Fruit fly (Drosophila melanogaster) whole organism, embryonic: Measurements from ENCODE around the gene CG4025.

ENCODE experiments used
- CG10267 ChIP-seq: fragments of 200-800 bp; sonication (Bioruptor generic); optimal IDR thresholded peaks from 2 replicates; lab custom pipeline; 2018; ENCODE audit warnings: missing biosample characterization, mild to moderate bottlenecking, missing genetic modification characterization, moderate library complexity
- CG10366 ChIP-seq: fragments of 200-800 bp; sonication (Bioruptor generic); IDR thresholded peaks from 2 replicates; pipeline ENCODE4 v1.3.6; 2022; ENCODE audit warnings: missing biosample characterization, missing genetic modification characterization
- CG11696 ChIP-seq: fragments of 200-800 bp; sonication (Bioruptor generic); IDR thresholded peaks from 2 replicates; pipeline ENCODE4 v1.3.6; 2022; ENCODE audit warnings: missing biosample characterization, missing genetic modification characterization
- CG12744 ChIP-seq: fragments of 200-800 bp; sonication (Bioruptor generic); optimal IDR thresholded peaks from 2 replicates; lab custom pipeline; 2016; ENCODE audit warnings: missing biosample characterization, missing genetic modification characterization
- CG12769 ChIP-seq: fragments of 200-800 bp; sonication (Bioruptor generic); optimal IDR thresholded peaks from 2 replicates; lab custom pipeline; 2019; ENCODE audit warnings: missing biosample characterization, mild to moderate bottlenecking, missing genetic modification characterization, moderate library complexity
- CG14710 ChIP-seq: fragments of 200-800 bp; sonication (Bioruptor generic); optimal IDR thresholded peaks from 3 replicates; lab custom pipeline; 2019; ENCODE audit warnings: missing biosample characterization, mild to moderate bottlenecking, missing genetic modification characterization, moderate library complexity
- CG17359 ChIP-seq: fragments of 200-800 bp; sonication (Bioruptor generic); optimal IDR thresholded peaks from 3 replicates; lab custom pipeline; 2018; ENCODE audit warnings: missing biosample characterization, mild to moderate bottlenecking, missing genetic modification characterization, moderate library complexity
- CG18619 ChIP-seq: fragments of 200-800 bp; sonication (Bioruptor generic); optimal IDR thresholded peaks from 3 replicates; lab custom pipeline; 2017; ENCODE audit warnings: missing biosample characterization, mild to moderate bottlenecking, missing genetic modification characterization
- CG32772 ChIP-seq: fragments of 200-800 bp; sonication (Bioruptor generic); IDR thresholded peaks from 2 replicates; pipeline ENCODE4 v1.3.6; 2022; ENCODE audit warnings: missing biosample characterization, missing genetic modification characterization
- CG34224 ChIP-seq: fragments of 200-800 bp; sonication (Bioruptor generic); IDR thresholded peaks from 3 replicates; pipeline ENCODE4 v1.3.6; 2022; ENCODE audit warnings: missing biosample characterization, missing genetic modification characterization; ENCODE audit not compliant: partially characterized antibody
- CG6175 ChIP-seq: fragments of 200-800 bp; sonication (Bioruptor generic); IDR thresholded peaks from 3 replicates; pipeline ENCODE4 v1.3.6; 2022; ENCODE audit warnings: missing biosample characterization, missing genetic modification characterization
- CG7372 ChIP-seq: fragments of 200-800 bp; sonication (Bioruptor generic); IDR thresholded peaks from 2 replicates; pipeline ENCODE4 v1.3.6; 2022; ENCODE audit warnings: missing biosample characterization, missing genetic modification characterization
- CG7556 ChIP-seq: fragments of 200-800 bp; sonication (Bioruptor generic); optimal IDR thresholded peaks from 2 replicates; lab custom pipeline; 2017; ENCODE audit warnings: missing biosample characterization, mild to moderate bottlenecking, missing genetic modification characterization
- CG9727 ChIP-seq: fragments of 200-800 bp; sonication (Bioruptor generic); optimal IDR thresholded peaks from 3 replicates; lab custom pipeline; 2017; ENCODE audit warnings: missing biosample characterization, mild to moderate bottlenecking, missing genetic modification characterization
- CrebB ChIP-seq: fragments of 200-800 bp; sonication (Bioruptor generic); optimal IDR thresholded peaks from 3 replicates; lab custom pipeline; 2018; ENCODE audit warnings: missing biosample characterization, mild to moderate bottlenecking, missing genetic modification characterization
- Dip2 ChIP-seq: fragments of 200-800 bp; sonication (Bioruptor generic); IDR thresholded peaks from 2 replicates; pipeline ENCODE4 v1.3.6; 2022; ENCODE audit warnings: missing biosample characterization, missing genetic modification characterization
- Doc3 ChIP-seq: fragments of 200-800 bp; sonication (Bioruptor generic); IDR thresholded peaks from 3 replicates; pipeline ENCODE4 v1.3.6; 2022; ENCODE audit warnings: missing biosample characterization, missing genetic modification characterization; ENCODE audit not compliant: partially characterized antibody
- Drgx ChIP-seq: fragments of 200-800 bp; sonication (Bioruptor generic); IDR thresholded peaks from 2 replicates; pipeline ENCODE4 v1.3.6; 2022; ENCODE audit warnings: missing biosample characterization, missing genetic modification characterization
- Eip74EF ChIP-seq, 2 experiments: fragments of 200-800 bp in 1 of 2; fragments of >200 bp in 1 of 2; sonication (Bioruptor generic) in 1 of 2; optimal IDR thresholded peaks; 2 replicates each; lab custom pipeline; 2017 to 2019; ENCODE audit warnings: missing biosample characterization in 2 of 2, missing genetic modification characterization in 2 of 2, mild to moderate bottlenecking in 1 of 2, moderate library complexity in 1 of 2
- Gsc ChIP-seq: fragments of 200-800 bp; sonication (Bioruptor generic); IDR thresholded peaks from 2 replicates; pipeline ENCODE4 v1.3.6; 2022; ENCODE audit warnings: missing biosample characterization, missing genetic modification characterization
- HmgD ChIP-seq: fragments of 200-800 bp; sonication (Bioruptor generic); optimal IDR thresholded peaks from 3 replicates; lab custom pipeline; 2016; ENCODE audit warnings: missing biosample characterization, missing genetic modification characterization
- Med ChIP-seq: fragments of 200-800 bp; sonication (Bioruptor generic); peaks from one replicate; lab custom pipeline; 2016; ENCODE audit warnings: missing biosample characterization, missing genetic modification characterization, mild to moderate bottlenecking, inconsistent platforms, moderate library complexity
- NC2β ChIP-seq: fragments of 200-800 bp; sonication (Bioruptor generic); optimal IDR thresholded peaks from 2 replicates; lab custom pipeline; 2016; ENCODE audit warnings: missing biosample characterization, missing genetic modification characterization
- Sox100B ChIP-seq: fragments of 200-800 bp; sonication (Bioruptor generic); optimal IDR thresholded peaks from 3 replicates; lab custom pipeline; 2018; ENCODE audit warnings: missing biosample characterization, mild to moderate bottlenecking, missing genetic modification characterization
- Tbp ChIP-seq: fragments of >200 bp; optimal IDR thresholded peaks from 2 replicates; lab custom pipeline; 2018; ENCODE audit warnings: missing biosample characterization, missing genetic modification characterization
- Vsx1 ChIP-seq: fragments of 200-800 bp; sonication (Bioruptor generic); optimal IDR thresholded peaks from 2 replicates; lab custom pipeline; 2017; ENCODE audit warnings: missing biosample characterization, mild to moderate bottlenecking, missing genetic modification characterization, missing genetic modification reagents
- bab2 ChIP-seq: fragments of 200-800 bp; sonication (Bioruptor generic); optimal IDR thresholded peaks from 2 replicates; lab custom pipeline; 2016; ENCODE audit warnings: missing biosample characterization, missing genetic modification characterization
- chif ChIP-seq, 2 experiments: fragments of 200-800 bp; sonication (Bioruptor generic); optimal IDR thresholded peaks; 3 replicates each; lab custom pipeline; 2016; ENCODE audit warnings: missing biosample characterization in 2 of 2, missing genetic modification characterization in 2 of 2
- chm ChIP-seq: fragments of 200-800 bp; sonication (Bioruptor generic); IDR thresholded peaks from 2 replicates; pipeline ENCODE4 v1.3.6; 2022; ENCODE audit warnings: missing biosample characterization, missing genetic modification characterization
- danr ChIP-seq: fragments of 200-800 bp; sonication (Bioruptor generic); IDR thresholded peaks from 2 replicates; pipeline ENCODE4 v1.3.6; 2022; ENCODE audit warnings: missing biosample characterization, missing genetic modification characterization
- disco-r ChIP-seq: fragments of 200-800 bp; sonication (Bioruptor generic); optimal IDR thresholded peaks from 2 replicates; lab custom pipeline; 2016; ENCODE audit warnings: missing biosample characterization, missing genetic modification characterization
- exex ChIP-seq: fragments of 200-800 bp; sonication (Bioruptor generic); optimal IDR thresholded peaks from 4 replicates; lab custom pipeline; 2018; ENCODE audit warnings: missing biosample characterization, mild to moderate bottlenecking, missing genetic modification characterization, moderate library complexity
- fu2 ChIP-seq: fragments of 200-800 bp; sonication (Bioruptor generic); optimal IDR thresholded peaks from 2 replicates; lab custom pipeline; 2016; ENCODE audit warnings: missing biosample characterization, missing genetic modification characterization
- grau ChIP-seq: fragments of 200-800 bp; optimal IDR thresholded peaks from 3 replicates; lab custom pipeline; 2019; ENCODE audit warnings: missing biosample characterization, mild to moderate bottlenecking, missing genetic modification characterization, moderate library complexity
- insv ChIP-seq, 2 experiments: fragments of 200-800 bp; sonication (Bioruptor generic); optimal IDR thresholded peaks; 3 replicates each; lab custom pipeline; 2016 to 2018; ENCODE audit warnings: missing biosample characterization in 2 of 2, missing genetic modification characterization in 2 of 2
- kay ChIP-seq: fragments of 200-800 bp; sonication (Bioruptor generic); optimal IDR thresholded peaks from 2 replicates; lab custom pipeline; 2016; ENCODE audit warnings: missing biosample characterization, missing genetic modification characterization
- lilli ChIP-seq: fragments of 200-800 bp; sonication (Bioruptor generic); optimal IDR thresholded peaks from 3 replicates; lab custom pipeline; 2016; ENCODE audit warnings: missing biosample characterization, missing genetic modification characterization
- lov ChIP-seq, 2 experiments: fragments of 200-800 bp in 1 of 2; fragments of >200 bp in 1 of 2; sonication (Bioruptor generic) in 1 of 2; IDR thresholded peaks in 1 of 2; optimal IDR thresholded peaks in 1 of 2; 2 replicates in 1 of 2; 3 replicates in 1 of 2; pipeline versions ENCODE4 v1.3.6 to Lab custom; 2017 to 2022; ENCODE audit warnings: missing biosample characterization in 1 of 2, missing genetic modification characterization in 1 of 2
- mirr ChIP-seq: fragments of 200-800 bp; sonication (Bioruptor generic); optimal IDR thresholded peaks from 3 replicates; lab custom pipeline; 2018; ENCODE audit warnings: missing biosample characterization, mild to moderate bottlenecking, missing genetic modification characterization
- pan ChIP-seq, 4 experiments: fragments of >200 bp in 3 of 4; fragments of 200-800 bp in 1 of 4; sonication (Bioruptor generic) in 1 of 4; optimal IDR thresholded peaks in 3 of 4; IDR thresholded peaks in 1 of 4; 2 replicates each; pipeline versions ENCODE4 v1.3.6 to Lab custom; 2017 to 2022; ENCODE audit warnings: missing biosample characterization in 2 of 4, missing genetic modification characterization in 2 of 4, mixed read lengths in 1 of 4
- peb ChIP-seq: fragments of 200-800 bp; sonication (Bioruptor generic); IDR thresholded peaks from 2 replicates; pipeline ENCODE4 v1.3.6; 2022; ENCODE audit warnings: missing biosample characterization, missing genetic modification characterization
- pum ChIP-seq: fragments of 200-800 bp; sonication (Bioruptor generic); optimal IDR thresholded peaks from 2 replicates; lab custom pipeline; 2016; ENCODE audit warnings: missing biosample characterization, missing genetic modification characterization
- row ChIP-seq: fragments of 200-800 bp; sonication (Bioruptor generic); IDR thresholded peaks from 3 replicates; pipeline ENCODE4 v1.3.6; 2022; ENCODE audit warnings: missing biosample characterization, missing genetic modification characterization
- sim ChIP-seq: fragments of 200-800 bp; sonication (Bioruptor generic); IDR thresholded peaks from 2 replicates; pipeline ENCODE4 v1.3.6; 2022; ENCODE audit warnings: missing biosample characterization, missing genetic modification characterization
- tgo ChIP-seq: fragments of 200-800 bp; sonication (Bioruptor generic); IDR thresholded peaks from 3 replicates; pipeline ENCODE4 v1.3.6; 2022; ENCODE audit warnings: missing biosample characterization, missing genetic modification characterization
- tio ChIP-seq: fragments of 200-800 bp; sonication (Bioruptor generic); optimal IDR thresholded peaks from 2 replicates; lab custom pipeline; 2017; ENCODE audit warnings: missing biosample characterization, missing genetic modification characterization, inconsistent platforms
- unc-4 ChIP-seq: fragments of 200-800 bp; sonication (Bioruptor generic); IDR thresholded peaks from 2 replicates; pipeline ENCODE4 v1.3.6; 2022; ENCODE audit warnings: missing biosample characterization, missing genetic modification characterization; ENCODE audit not compliant: partially characterized antibody

Gene CG4025

DNA sequence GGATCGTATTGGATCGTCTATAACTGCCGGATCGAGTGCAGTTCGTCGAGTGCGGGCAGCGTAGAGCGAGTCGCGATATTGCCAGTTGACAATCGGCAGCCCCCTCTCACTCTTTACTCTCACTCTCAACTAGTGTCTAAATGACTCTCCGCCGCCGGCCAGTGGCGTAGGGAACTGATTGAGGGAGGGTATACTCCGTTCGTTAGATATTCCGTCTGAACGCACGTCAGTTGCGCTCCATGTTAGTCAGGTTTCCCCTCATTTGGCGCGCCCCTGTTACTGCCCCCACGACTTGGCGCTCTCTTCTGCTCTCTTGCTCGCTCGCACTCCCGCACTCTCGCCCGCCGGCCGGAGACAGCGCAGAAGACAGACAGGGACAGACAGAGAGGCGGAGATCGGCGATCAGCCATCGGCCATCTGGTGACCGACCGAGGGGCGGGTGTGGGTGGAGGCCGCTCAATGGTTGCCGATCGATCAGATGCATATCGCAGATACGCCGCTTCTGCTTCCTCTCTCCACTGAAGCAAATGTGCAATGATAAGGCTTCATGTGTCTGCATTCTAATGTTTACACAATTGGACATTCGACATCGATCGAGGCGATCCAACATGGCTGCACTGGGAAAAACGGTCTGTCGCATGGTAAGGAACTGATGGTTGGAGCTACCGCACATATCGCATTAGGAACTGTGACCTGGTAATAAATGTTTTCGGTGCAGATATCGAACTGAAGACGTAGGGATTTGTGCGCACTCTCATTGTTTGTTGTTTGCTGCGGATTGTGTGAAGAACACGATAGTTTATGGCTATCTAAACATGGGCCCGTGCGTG lies 26.5 kb upstream of the CG4025 start, which contains the start of gene moody (continued):
- peak; percentile 97 for TF ChIP-seq CG17359 (tag; lab: Kevin White, UChicago)
- TF ChIP-seq CG12769 (tag; lab: Kevin White, UChicago): peak; percentile 100
- TF ChIP-seq exex (tag; lab: Kevin White, UChicago): peak; percentile 85
- TF ChIP-seq Sox100B: peak; percentile 83
- peak; percentile 92 for TF ChIP-seq CG11696 (GFP tag; lab: Robert Waterston, UW)
- peak; percentile 93 for TF ChIP-seq disco-r (GFP tag; lab: Kevin White, UChicago)
- peak; percentile 98 for TF ChIP-seq bab2
- peak; percentile 57; the same call in 1 of the 2 replicates for TF ChIP-seq Dip2 (GFP tag; lab: Robert Waterston, UW)
- TF ChIP-seq chif (GFP tag; optimal IDR thresholded peaks at IDR 0.05; lab: Kevin White, UChicago): peak; percentile 96 to 97
- TF ChIP-seq Doc3 (GFP tag; lab: Robert Waterston, UW): no peak
- TF ChIP-seq chm: peak; percentile 99
- TF ChIP-seq CrebB (tag; lab: Kevin White, UChicago): peak; percentile 97
- TF ChIP-seq row: peak; percentile 100
- no peak for TF ChIP-seq pan (optimal IDR thresholded peaks at IDR 0.05; lab: Kevin White, UChicago)
- TF ChIP-seq pan (GFP tag; optimal IDR thresholded peaks at IDR 0.05 in 1 of 2, IDR thresholded peaks at IDR 0.05 in 1 of 2): peak in 1 of 2 experiments; percentile 99
- peak; percentile 96 for TF ChIP-seq CG12744 (GFP tag; lab: Kevin White, UChicago)
- peak; percentile 99 for TF ChIP-seq Drgx
- TF ChIP-seq Vsx1 (GFP tag; lab: Kevin White, UChicago): peak; percentile 89
- peak; percentile 100 for TF ChIP-seq Med
- peak; percentile 81 for TF ChIP-seq tio
- TF ChIP-seq Tbp (GFP tag; lab: Kevin White, UChicago): no peak
- TF ChIP-seq CG34224 (GFP tag; lab: Robert Waterston, UW): peak; percentile 52; the same call in 2 of the 3 replicates
- TF ChIP-seq lov (optimal IDR thresholded peaks at IDR 0.05; lab: Kevin White, UChicago): no peak
- TF ChIP-seq lov (GFP tag; IDR thresholded peaks at IDR 0.05; lab: Robert Waterston, UW): peak; percentile 98
- TF ChIP-seq kay (GFP tag; lab: Kevin White, UChicago): peak; percentile 94
- peak; percentile 98 for TF ChIP-seq tgo (GFP tag; lab: Robert Waterston, UW)
- peak; percentile 99 for TF ChIP-seq lilli
- peak; percentile 93 for TF ChIP-seq Gsc (GFP tag; lab: Robert Waterston, UW)
- peak; percentile 96 for TF ChIP-seq CG7556
- peak; percentile 96 for TF ChIP-seq fu2 (GFP tag; lab: Kevin White, UChicago)
- TF ChIP-seq pum (GFP tag; lab: Kevin White, UChicago): peak; percentile 98
- peak; percentile 95 for TF ChIP-seq sim (GFP tag; lab: Robert Waterston, UW)
- peak; percentile 99 for TF ChIP-seq mirr (GFP tag; lab: Kevin White, UChicago)
- TF ChIP-seq unc-4 (GFP tag; lab: Robert Waterston, UW): peak; percentile 58
- peak; percentile 98 for TF ChIP-seq CG32772 (GFP tag; lab: Robert Waterston, UW)
- TF ChIP-seq danr (GFP tag; lab: Robert Waterston, UW): peak; percentile 95
- TF ChIP-seq grau: peak; percentile 95
- peak in 1 of 2 experiments; percentile 82 for TF ChIP-seq insv (GFP tag; optimal IDR thresholded peaks at IDR 0.05; lab: Kevin White, UChicago)
- peak; percentile 98 for TF ChIP-seq CG6175 (GFP tag; lab: Robert Waterston, UW)
- peak; percentile 96 for TF ChIP-seq peb (GFP tag; lab: Robert Waterston, UW)
- peak; percentile 99 for TF ChIP-seq HmgD (GFP tag; lab: Kevin White, UChicago)
- TF ChIP-seq CG10267 (tag; lab: Kevin White, UChicago): peak; percentile 87
- TF ChIP-seq CG10366 (GFP tag; lab: Robert Waterston, UW): peak; percentile 99
- TF ChIP-seq NC2β: peak; percentile 95
- peak; percentile 91 for TF ChIP-seq CG9727 (GFP tag; lab: Kevin White, UChicago)
- peak; percentile 97 for TF ChIP-seq CG18619 (GFP tag; lab: Kevin White, UChicago)
- TF ChIP-seq CG7372 (GFP tag; lab: Robert Waterston, UW): peak; percentile 98
- peak; percentile 79 for TF ChIP-seq CG14710 (tag; lab: Kevin White, UChicago)
- TF ChIP-seq Eip74EF (GFP tag; optimal IDR thresholded peaks at IDR 0.05; lab: Kevin White, UChicago): peak in 1 of 2 experiments; percentile 89
